Fruit fly (Drosophila melanogaster): ENCODE results near the gene Tak1.

Gene Tak1

dm6 chrX:20511382-20511853, 13.3 kb downstream of the Tak1 start, which contains the start of gene CG1812 (continued):
- TF ChIP-seq ash1 (GFP tag; optimal IDR thresholded peaks at IDR 0.05) (no peak), CG2712 (tag; optimal IDR thresholded peaks at IDR 0.05) (peak; percentile 24), trh (GFP tag; optimal IDR thresholded peaks at IDR 0.05) (no peak), CG1832 (GFP tag; optimal IDR thresholded peaks at IDR 0.05) (peak; percentile 68), CG3163 (GFP tag; optimal IDR thresholded peaks at IDR 0.05) (no peak), Gsc (GFP tag; IDR thresholded peaks at IDR 0.05) (no peak), fru (optimal IDR thresholded peaks at IDR 0.05) (no peak), CG8924 (tag; optimal IDR thresholded peaks at IDR 0.05) (no peak), CG9437 (GFP tag; optimal IDR thresholded peaks at IDR 0.05) (no peak), CG5953 (GFP tag; IDR thresholded peaks at IDR 0.05) (no peak), CG9215 (GFP tag; IDR thresholded peaks at IDR 0.05) (no peak), kay (GFP tag; optimal IDR thresholded peaks at IDR 0.05) (peak; percentile 47), lbe (GFP tag; optimal IDR thresholded peaks at IDR 0.05) (no peak), CG7271 (tag; optimal IDR thresholded peaks at IDR 0.05) (no peak), CG42726 (GFP tag; IDR thresholded peaks at IDR 0.05; ENCODE audit: partially characterized antibody) (no peak), tin (GFP tag; optimal IDR thresholded peaks at IDR 0.05) (peak; percentile 25), CG32532 (GFP tag; IDR thresholded peaks at IDR 0.05) (peak; percentile 65), al (GFP tag; IDR thresholded peaks at IDR 0.05) (0 out of 2 replicates have a peak, but pooled peaks have one; percentile 20), CG5180 (GFP tag; optimal IDR thresholded peaks at IDR 0.05) (no peak), zfh1 (GFP tag; IDR thresholded peaks at IDR 0.05) (peak; percentile 59; the same call in 2 of the 3 replicates), bbx (GFP tag; IDR thresholded peaks at IDR 0.05; ENCODE audit: partially characterized antibody) (no peak), CG4424 (GFP tag; optimal IDR thresholded peaks at IDR 0.05) (no peak), CG12744 (GFP tag; optimal IDR thresholded peaks at IDR 0.05) (no peak), Hsf (GFP tag; optimal IDR thresholded peaks at IDR 0.05) (peak; percentile 47), CG9932 (GFP tag; IDR thresholded peaks at IDR 0.05) (peak; percentile 45; the same call in 1 of the 2 replicates), lab (GFP tag; optimal IDR thresholded peaks at IDR 0.05) (peak; percentile 75), D19B (GFP tag; optimal IDR thresholded peaks at IDR 0.05) (no peak), hth (optimal IDR thresholded peaks at IDR 0.05) (no peak), NFAT (GFP tag; IDR thresholded peaks at IDR 0.05) (0 out of 2 replicates have a peak, but pooled peaks have one; percentile 26), Fer3 (tag; optimal IDR thresholded peaks at IDR 0.05) (peak; percentile 42), cwo (GFP tag; optimal IDR thresholded peaks at IDR 0.05) (no peak), mirr (GFP tag; optimal IDR thresholded peaks at IDR 0.05) (peak; percentile 4), CG8765 (GFP tag; IDR thresholded peaks at IDR 0.05) (no peak), B-H1 (GFP tag; IDR thresholded peaks at IDR 0.05) (no peak), chn (GFP tag; optimal IDR thresholded peaks at IDR 0.05) (peak; percentile 27), ind (GFP tag; optimal IDR thresholded peaks at IDR 0.05) (peak; percentile 27), GATAe (GFP tag; conservative IDR thresholded peaks at IDR 0.05) (0 out of 2 replicates have a peak, but pooled peaks have one; percentile 42), CG17568 (GFP tag; optimal IDR thresholded peaks at IDR 0.05) (no peak), pum (GFP tag; optimal IDR thresholded peaks at IDR 0.05) (no peak), Bgb (GFP tag; IDR thresholded peaks at IDR 0.05; ENCODE audit: partially characterized antibody) (no peak; the same call in 1 of the 2 replicates), PHDP (tag; optimal IDR thresholded peaks at IDR 0.05) (peak; percentile 34), CG4328 (GFP tag; optimal IDR thresholded peaks at IDR 0.05) (no peak), insv (GFP tag; optimal IDR thresholded peaks at IDR 0.05) (peak in 1 of 2 experiments; percentile 44), inv (GFP tag; IDR thresholded peaks at IDR 0.05; ENCODE audit: partially characterized antibody) (no peak), crc (GFP tag; optimal IDR thresholded peaks at IDR 0.05) (no peak), CG4360 (GFP tag; IDR thresholded peaks at IDR 0.05) (no peak), sens (GFP tag) (peak; percentile 90), grn (GFP tag; optimal IDR thresholded peaks at IDR 0.05) (no peak), Ets65A (GFP tag) (peak; percentile 81), CG6813 (GFP tag; optimal IDR thresholded peaks at IDR 0.05) (no peak), HmgD (GFP tag; optimal IDR thresholded peaks at IDR 0.05) (peak; percentile 2), luna (GFP tag; optimal IDR thresholded peaks at IDR 0.05) (no peak)
